Fruit fly (Drosophila melanogaster): ENCODE data around the gene dsh.

dm6 chrX:11367783-11368509 lies 12.3 kb downstream of the dsh start, which contains the start of the genes hop and Tim8:
- TF ChIP-seq CTCF (optimal IDR thresholded peaks at IDR 0.05) (no peak), CG8478 (optimal IDR thresholded peaks at IDR 0.05) (no peak)

Data from S2 (cell line).